Worm (Caenorhabditis elegans) whole organism, late embryonic: ENCODE results near the gene bcs-1.

Source experiments
- C38D4.7 ChIP-seq: fragments of 200-800 bp; sonication (Bioruptor generic); optimal IDR thresholded peaks from 2 replicates; lab custom pipeline; 2018; ENCODE audit warnings: mild to moderate bottlenecking, missing genetic modification characterization, moderate library complexity, missing compliant biosample characterization
- F13H6.1 ChIP-seq: sonication (generic microtip); optimal IDR thresholded peaks from 2 replicates; lab custom pipeline; 2016; ENCODE audit warnings: missing genetic modification characterization, missing compliant biosample characterization
- K02D7.2 ChIP-seq: sonication (generic microtip); optimal IDR thresholded peaks from 2 replicates; lab custom pipeline; 2017; ENCODE audit warnings: mild to moderate bottlenecking, missing genetic modification characterization, missing compliant biosample characterization
- ahr-1 ChIP-seq: sonication (generic microtip); optimal IDR thresholded peaks from 2 replicates; lab custom pipeline; 2016; ENCODE audit warnings: missing genetic modification characterization, missing compliant biosample characterization
- ceh-14 ChIP-seq: sonication (generic microtip); optimal IDR thresholded peaks from 2 replicates; lab custom pipeline; 2016; ENCODE audit warnings: missing genotype, missing genetic modification characterization, missing compliant biosample characterization
- ceh-19 ChIP-seq: fragments of 200-800 bp; sonication (Bioruptor generic); optimal IDR thresholded peaks from 2 replicates; lab custom pipeline; 2018; ENCODE audit warnings: mild to moderate bottlenecking, missing genetic modification characterization, missing compliant biosample characterization
- ceh-22 ChIP-seq: sonication (generic microtip); optimal IDR thresholded peaks from 2 replicates; lab custom pipeline; 2017; ENCODE audit warnings: missing biosample characterization, missing genetic modification characterization
- ceh-30 ChIP-seq: fragments of 150-350 bp; optimal IDR thresholded peaks from 2 replicates; lab custom pipeline; 2014; ENCODE audit warnings: missing biosample characterization, missing genetic modification characterization
- ceh-31 ChIP-seq: sonication (generic microtip); optimal IDR thresholded peaks from 2 replicates; lab custom pipeline; 2016; ENCODE audit warnings: missing genetic modification characterization, missing compliant biosample characterization
- ceh-48 ChIP-seq: sonication (generic microtip); optimal IDR thresholded peaks from 2 replicates; lab custom pipeline; 2016; ENCODE audit warnings: missing genetic modification characterization, inconsistent platforms, missing compliant biosample characterization
- ceh-6 ChIP-seq: fragments of 200-800 bp; sonication (Bioruptor generic); optimal IDR thresholded peaks from 2 replicates; lab custom pipeline; 2018; ENCODE audit warnings: mild to moderate bottlenecking, missing genetic modification characterization, missing compliant biosample characterization
- ceh-9 ChIP-seq: sonication (generic microtip); optimal IDR thresholded peaks from 2 replicates; lab custom pipeline; 2016; ENCODE audit warnings: mild to moderate bottlenecking, missing genetic modification characterization, inconsistent platforms, missing compliant biosample characterization
- dmd-4 ChIP-seq: sonication (generic microtip); optimal IDR thresholded peaks from 2 replicates; lab custom pipeline; 2016; ENCODE audit warnings: borderline replicate concordance, missing genetic modification characterization, missing compliant biosample characterization
- eyg-1 ChIP-seq: sonication (generic microtip); optimal IDR thresholded peaks from 2 replicates; lab custom pipeline; 2016; ENCODE audit warnings: missing genotype, missing genetic modification characterization, missing compliant biosample characterization
- hlh-13 ChIP-seq: fragments of 200-800 bp; sonication (Bioruptor generic); optimal IDR thresholded peaks from 2 replicates; lab custom pipeline; 2018; ENCODE audit warnings: mild to moderate bottlenecking, missing genetic modification characterization, missing compliant biosample characterization
- hlh-30 ChIP-seq: sonication (generic microtip); optimal IDR thresholded peaks from 2 replicates; lab custom pipeline; 2017; ENCODE audit warnings: antibody characterized with exemption, missing genetic modification characterization, missing compliant biosample characterization; ENCODE audit not compliant: insufficient read depth
- lin-11 ChIP-seq: fragments of 200-800 bp; sonication (Bioruptor generic); optimal IDR thresholded peaks from 2 replicates; lab custom pipeline; 2018; ENCODE audit warnings: mild to moderate bottlenecking, missing genetic modification characterization, missing compliant biosample characterization
- madf-2 ChIP-seq: sonication (generic microtip); optimal IDR thresholded peaks from 2 replicates; lab custom pipeline; 2017; ENCODE audit warnings: missing genetic modification characterization, missing compliant biosample characterization
- nhr-11 ChIP-seq: fragments of 150-350 bp; optimal IDR thresholded peaks from 2 replicates; lab custom pipeline; 2014; ENCODE audit warnings: missing biosample characterization, missing genetic modification characterization
- pax-1 ChIP-seq: fragments of 150-350 bp; optimal IDR thresholded peaks from 2 replicates; lab custom pipeline; 2014; ENCODE audit warnings: missing biosample characterization, missing genetic modification characterization
- pha-4 ChIP-seq: fragments of 150-350 bp; optimal IDR thresholded peaks from 2 replicates; lab custom pipeline; 2018; ENCODE audit warnings: missing biosample characterization, missing genetic modification reagents, missing genetic modification characterization
- pqm-1 ChIP-seq: sonication (generic microtip); optimal IDR thresholded peaks from 2 replicates; lab custom pipeline; 2016; ENCODE audit warnings: missing genetic modification characterization, missing compliant biosample characterization
- sox-2 ChIP-seq: fragments of 200-800 bp; sonication (Bioruptor generic); IDR thresholded peaks from 2 replicates; pipeline ENCODE4 v1.3.6; 2022; ENCODE audit warnings: missing genetic modification reagents, missing genetic modification characterization, missing compliant biosample characterization
- sox-4 ChIP-seq: sonication (generic microtip); optimal IDR thresholded peaks from 2 replicates; lab custom pipeline; 2017; ENCODE audit warnings: mild to moderate bottlenecking, missing genetic modification characterization, inconsistent platforms, missing compliant biosample characterization
- tbx-2 ChIP-seq: sonication (generic microtip); optimal IDR thresholded peaks from 2 replicates; lab custom pipeline; 2016; ENCODE audit warnings: missing genetic modification characterization, missing compliant biosample characterization
- tbx-7 ChIP-seq: sonication (generic microtip); optimal IDR thresholded peaks from 2 replicates; lab custom pipeline; 2016; ENCODE audit warnings: missing genotype, missing genetic modification characterization, missing compliant biosample characterization
- unc-42 ChIP-seq: sonication (generic microtip); optimal IDR thresholded peaks from 2 replicates; lab custom pipeline; 2016; ENCODE audit warnings: missing genotype, missing genetic modification characterization, missing compliant biosample characterization
- unc-55 ChIP-seq: sonication (generic microtip); optimal IDR thresholded peaks from 2 replicates; lab custom pipeline; 2017; ENCODE audit warnings: missing biosample characterization, missing genetic modification reagents, missing genetic modification characterization
- unc-86 ChIP-seq: sonication (generic microtip); optimal IDR thresholded peaks from 2 replicates; lab custom pipeline; 2016; ENCODE audit warnings: missing genetic modification characterization, missing compliant biosample characterization
- ztf-16 ChIP-seq: sonication (generic microtip); optimal IDR thresholded peaks from 2 replicates; lab custom pipeline; 2017; ENCODE audit warnings: missing genetic modification characterization, missing compliant biosample characterization

bcs-1 gene

DNA sequence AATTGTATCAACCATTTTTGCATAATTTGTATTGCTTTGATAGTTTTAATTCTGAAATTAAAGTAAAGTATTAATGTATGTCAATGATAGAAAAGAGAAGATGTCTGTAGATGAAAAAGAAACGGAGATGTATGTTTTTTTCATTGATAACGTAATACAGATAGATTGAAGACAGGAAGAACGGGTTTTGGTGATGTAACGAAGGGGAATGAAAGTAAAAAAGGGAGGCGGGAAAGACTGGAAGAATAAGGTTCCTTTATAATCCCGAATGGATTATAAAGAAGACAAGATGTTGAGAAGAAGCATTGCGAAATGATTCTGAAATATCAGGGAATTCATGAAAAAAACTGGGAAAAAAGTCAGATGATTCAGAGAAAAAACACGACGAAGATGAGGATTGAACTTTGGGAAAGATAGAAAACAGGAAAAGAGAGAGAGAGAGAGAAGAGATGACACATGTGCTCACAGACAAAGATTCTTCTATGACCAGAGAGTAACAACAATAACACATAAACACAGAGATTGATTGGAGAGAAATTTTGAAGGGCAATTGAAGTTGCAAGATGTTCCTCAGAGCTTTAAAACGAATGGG lies 14.2 kb downstream of the bcs-1 start, which contains the start of gene F54C9.11:
Gene F54C9.11, minus strand, starts transcription at position 51 of the 592 bp plus-strand sequence.
- TF ChIP-seq ceh-31 (tag; lab: Kevin White, UChicago), result no peak

DNA sequence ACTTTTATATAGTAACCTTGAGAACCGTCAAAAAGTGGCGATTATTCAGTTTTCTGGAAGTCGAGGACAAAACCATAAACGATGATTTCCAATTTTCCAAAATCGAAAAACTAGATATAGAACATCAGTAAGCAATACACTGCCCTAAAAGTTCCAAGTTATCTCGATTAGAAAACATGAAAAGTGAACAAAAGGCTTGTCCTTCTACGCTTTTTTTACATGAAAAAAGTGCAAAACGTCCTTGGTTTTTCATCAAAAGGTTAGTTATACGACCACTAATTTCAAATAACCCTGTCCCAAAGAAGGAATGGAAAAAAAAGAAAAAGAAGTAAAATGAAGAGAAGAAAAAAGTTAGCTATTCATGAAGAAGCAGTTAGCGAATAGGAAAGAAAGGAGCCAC lies 15.0 kb downstream of the bcs-1 start:
- TF ChIP-seq eyg-1 (tag; lab: Kevin White, UChicago) (no peak), tbx-2 (tag; lab: Kevin White, UChicago) (no peak), ceh-30 (tag; lab: Kevin White, UChicago) (no peak), dmd-4 (no peak), ceh-6 (GFP tag; lab: Kevin White, UChicago) (no peak), hlh-30 (tag; lab: Kevin White, UChicago) (no peak), unc-86 (tag; lab: Kevin White, UChicago) (no peak), pax-1 (tag; lab: Kevin White, UChicago) (no peak), hlh-13 (GFP tag; lab: Kevin White, UChicago) (no peak), C38D4.7 (GFP tag; lab: Kevin White, UChicago) (no peak), ceh-14 (tag; lab: Kevin White, UChicago) (no peak), tbx-7 (no peak), ceh-9 (tag; lab: Kevin White, UChicago) (no peak)

DNA sequence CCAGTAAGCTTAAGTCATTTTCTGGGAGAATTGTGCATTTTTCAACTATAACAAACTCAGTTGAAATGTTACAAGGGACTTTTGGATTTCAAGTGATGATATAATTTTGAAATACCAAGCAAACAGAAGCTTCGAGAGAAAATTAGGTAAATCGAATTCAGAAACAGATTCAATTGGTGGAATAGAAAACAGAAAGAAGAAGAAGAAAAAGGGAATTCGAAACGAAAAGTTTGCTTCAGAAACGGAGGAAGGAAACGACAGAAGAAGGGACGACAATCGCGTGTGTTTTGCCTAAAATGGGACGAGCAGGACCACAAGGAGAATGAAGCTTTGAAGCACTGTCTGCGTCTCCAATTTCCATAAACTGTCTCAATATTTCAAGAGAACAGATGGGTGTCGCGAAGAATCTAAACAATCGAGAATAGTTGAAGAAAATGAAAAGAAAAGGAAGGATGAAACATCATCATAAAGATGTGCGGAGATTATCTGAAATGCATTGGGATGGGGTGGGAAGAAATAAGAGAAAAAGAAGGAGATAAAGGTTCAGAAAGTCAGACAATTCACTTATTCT lies 16.9 kb downstream of the bcs-1 start:
- TF ChIP-seq unc-42 (tag; lab: Kevin White, UChicago) (peak; percentile 96), lin-11 (no peak), pha-4 (tag; lab: Kevin White, UChicago) (no peak), ceh-31 (tag; lab: Kevin White, UChicago) (peak; percentile 54)

DNA sequence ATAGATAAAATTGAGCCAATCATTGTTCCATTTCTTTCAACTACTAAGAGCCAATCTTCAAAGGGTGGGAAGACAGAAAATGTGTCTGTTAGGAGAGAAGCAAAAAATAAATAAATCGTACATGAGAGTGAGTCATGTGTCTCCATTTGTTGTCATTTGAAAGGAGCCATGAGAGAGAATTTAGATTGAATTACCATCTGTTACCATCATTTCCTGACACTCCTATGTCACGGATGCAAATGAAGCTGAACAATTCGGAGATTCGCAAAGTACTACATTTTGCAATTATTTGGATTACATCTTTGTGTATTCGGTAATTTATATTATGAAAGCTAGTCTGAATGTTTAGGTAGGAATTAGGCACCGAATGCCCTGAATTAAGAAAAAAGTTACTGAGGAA lies 17.6 kb downstream of the bcs-1 start:
- TF ChIP-seq ceh-48 (tag; lab: Kevin White, UChicago) (no peak), ahr-1 (tag; lab: Kevin White, UChicago) (no peak), unc-42 (tag; lab: Kevin White, UChicago) (peak; percentile 81)

DNA sequence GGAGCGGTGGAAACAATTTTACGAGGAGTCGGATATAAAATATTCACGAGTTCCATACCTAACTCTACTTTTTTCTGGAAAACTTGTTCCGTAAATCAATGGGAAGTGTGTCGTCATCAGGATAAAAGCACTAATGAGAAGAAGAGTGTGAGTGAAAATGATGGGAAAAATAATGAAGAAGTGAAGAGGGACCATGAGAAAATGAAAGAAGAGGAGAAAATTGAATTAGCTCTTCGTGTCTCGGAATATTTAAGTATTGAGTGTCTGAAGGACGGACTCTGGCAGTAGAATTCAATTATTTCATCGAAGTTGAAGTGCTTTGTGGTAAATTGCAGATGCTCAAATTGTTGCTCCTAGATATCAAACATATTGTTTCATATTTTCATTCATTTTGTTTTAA lies 18.3 kb downstream of the bcs-1 start:
- TF ChIP-seq unc-42 (tag; lab: Kevin White, UChicago) (peak; percentile 99), ceh-31 (tag; lab: Kevin White, UChicago) (peak; percentile 81), ceh-14 (tag; lab: Kevin White, UChicago) (peak; percentile 53), C38D4.7 (GFP tag; lab: Kevin White, UChicago) (no peak)

DNA sequence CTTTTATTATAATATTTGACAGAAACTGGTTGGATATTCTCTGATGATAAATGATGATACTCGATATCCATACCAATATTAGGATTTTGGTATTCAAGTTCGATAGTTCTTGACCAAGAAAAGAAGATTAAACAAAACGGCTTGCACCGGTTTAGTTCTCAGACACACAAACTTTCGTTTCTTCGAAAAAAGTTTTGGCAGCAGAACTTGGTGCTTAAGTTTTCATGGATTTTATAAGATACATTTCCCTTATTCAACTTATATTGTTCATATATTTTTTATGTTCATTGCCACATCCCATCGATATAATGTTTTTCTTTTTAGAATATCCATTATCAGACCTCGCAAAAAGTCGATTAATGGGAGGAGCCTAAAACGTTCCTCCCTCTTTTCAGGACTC lies 19.8 kb downstream of the bcs-1 start, which contains the start of gene aptf-4:
Gene aptf-4, plus strand, starts transcription at position 301 of the 400 bp plus-strand sequence.
- TF ChIP-seq nhr-11 (no peak), sox-2 (GFP tag; lab: Robert Waterston, UW) (no peak), pha-4 (tag; lab: Kevin White, UChicago) (no peak)

DNA sequence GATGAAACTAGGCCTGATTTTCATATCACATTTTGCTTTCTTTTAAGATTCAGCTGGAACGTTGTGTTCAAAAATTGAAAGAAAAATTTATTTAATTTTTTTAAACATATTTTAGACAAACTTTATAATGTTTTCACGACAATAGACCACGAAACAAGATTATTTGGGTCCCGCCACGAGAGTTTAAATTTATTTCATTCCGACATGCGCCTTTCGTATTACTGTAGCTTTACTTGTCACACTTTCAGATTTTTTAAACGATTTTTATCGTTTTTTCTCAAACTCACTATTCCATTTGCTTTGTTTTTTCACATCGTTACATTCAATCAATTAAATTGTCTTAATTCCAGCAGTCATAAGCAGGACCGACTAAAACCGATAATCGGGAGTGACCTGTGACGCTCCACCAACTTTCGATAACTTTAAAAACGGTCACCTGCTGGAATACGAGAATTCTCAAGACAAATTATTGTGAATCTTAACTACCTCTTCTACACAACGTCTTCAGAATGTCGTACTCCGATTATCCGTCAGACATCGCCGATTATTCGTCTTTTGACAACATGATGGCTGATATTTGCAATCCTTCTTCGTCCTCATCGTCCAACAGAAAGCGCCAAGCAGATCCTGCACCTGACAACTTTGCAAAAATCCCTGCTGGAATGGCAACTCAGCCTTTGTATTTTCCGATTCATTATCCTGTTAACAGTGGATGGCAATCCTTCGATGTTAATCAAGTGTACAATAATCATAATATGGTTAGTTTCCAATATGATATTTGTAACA lies 23.1 kb downstream of the bcs-1 start, which contains the start of gene aptf-3:
Gene aptf-3, plus strand, starts transcription at position 351 of the 786 bp plus-strand sequence.
- TF ChIP-seq sox-4 (tag; lab: Kevin White, UChicago), result no peak
- TF ChIP-seq, all 69 proteins: peak for 0

DNA sequence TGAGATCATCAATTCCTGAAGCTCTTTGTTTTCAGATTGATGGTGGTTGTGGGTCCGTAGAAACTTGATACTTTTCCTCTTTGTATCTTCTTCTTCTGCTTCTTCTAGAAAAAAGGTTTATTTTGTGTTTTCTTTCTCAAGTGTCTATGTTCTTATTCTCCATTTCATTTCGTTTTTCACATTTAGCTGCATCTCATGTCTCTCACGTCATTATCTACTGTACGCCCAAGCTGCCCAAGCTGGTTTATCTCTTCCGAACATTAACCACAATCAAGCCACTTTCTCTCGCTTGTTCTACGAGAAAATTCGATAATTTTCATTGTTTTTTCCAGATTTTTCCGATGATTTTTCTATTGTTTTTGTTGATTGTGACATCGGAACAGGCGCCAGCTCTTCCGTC lies 28.3 kb downstream of the bcs-1 start, which contains the start of gene F28C6.5:
Gene F28C6.5, plus strand, starts transcription at position 301 of the 400 bp plus-strand sequence.
- TF ChIP-seq ceh-30 (tag; lab: Kevin White, UChicago) (no peak), K02D7.2 (tag; lab: Kevin White, UChicago) (no peak), ceh-31 (tag; lab: Kevin White, UChicago) (no peak), pha-4 (tag; lab: Kevin White, UChicago) (no peak), ceh-22 (tag; lab: Kevin White, UChicago) (no peak), C38D4.7 (GFP tag; lab: Kevin White, UChicago) (no peak), F13H6.1 (no peak), pqm-1 (tag; lab: Kevin White, UChicago) (no peak), ceh-19 (GFP tag; lab: Kevin White, UChicago) (no peak), unc-55 (GFP tag; lab: Kevin White, UChicago) (no peak), madf-2 (no peak), ztf-16 (tag; lab: Kevin White, UChicago) (no peak)
